Worm (Caenorhabditis elegans): Measurements from ENCODE around the gene sre-34.

ce11 chrII:12452754-12453352 lies 2.9 kb downstream of the sre-34 start, which contains the start of the genes sre-35 and sre-33:
- TF ChIP-seq cog-1 (tag; optimal IDR thresholded peaks at IDR 0.05) = no peak
- TF ChIP-seq ref-1 (GFP tag; conservative IDR thresholded peaks at IDR 0.05) = no peak
- no peak for TF ChIP-seq T22C8.4 (GFP tag; IDR thresholded peaks at IDR 0.05)
- TF ChIP-seq klf-2 (GFP tag; conservative IDR thresholded peaks at IDR 0.05) = no peak
